Fruit fly (Drosophila melanogaster) whole organism, adult: ENCODE measurements around the gene CG6066.

ENCODE experiments used
- CG11617 ChIP-seq: fragments of 200-800 bp; sonication (Bioruptor generic); optimal IDR thresholded peaks from 2 replicates; lab custom pipeline; 2017; ENCODE audit warnings: mild to moderate bottlenecking, missing biosample characterization, missing genetic modification reagents, missing genetic modification characterization
- CG1620 ChIP-seq: fragments of 200-800 bp; sonication (Bioruptor generic); optimal IDR thresholded peaks from 2 replicates; lab custom pipeline; 2016; ENCODE audit warnings: missing biosample characterization, missing genetic modification characterization
- CG33017 ChIP-seq: fragments of 200-800 bp; sonication (Bioruptor generic); optimal IDR thresholded peaks from 2 replicates; lab custom pipeline; 2018; ENCODE audit warnings: missing biosample characterization, mild to moderate bottlenecking, missing genetic modification characterization, moderate library complexity
- Clk ChIP-seq: fragments of 200-800 bp; sonication (Bioruptor generic); optimal IDR thresholded peaks from 2 replicates; lab custom pipeline; 2017; ENCODE audit warnings: missing biosample characterization, missing genetic modification characterization
- Crg-1 ChIP-seq: fragments of 200-800 bp; sonication (Bioruptor generic); optimal IDR thresholded peaks from 2 replicates; lab custom pipeline; 2016; ENCODE audit warnings: missing biosample characterization, missing genetic modification characterization
- Hr96 ChIP-seq: fragments of 200-800 bp; sonication (Bioruptor generic); optimal IDR thresholded peaks from 2 replicates; lab custom pipeline; 2016; ENCODE audit warnings: missing biosample characterization, missing genetic modification characterization
- Mnt ChIP-seq: fragments of 200-800 bp; sonication (Bioruptor generic); optimal IDR thresholded peaks from 2 replicates; lab custom pipeline; 2016; ENCODE audit warnings: missing biosample characterization, mild to moderate bottlenecking, missing genetic modification characterization
- bab1 ChIP-seq: fragments of 200-800 bp; sonication (Bioruptor generic); optimal IDR thresholded peaks from 3 replicates; lab custom pipeline; 2019; ENCODE audit warnings: missing biosample characterization, mild to moderate bottlenecking, missing genetic modification characterization, moderate library complexity
- cnc ChIP-seq, 2 experiments: fragments of >200 bp; optimal IDR thresholded peaks; 2 replicates each; lab custom pipeline; 2017
- kay ChIP-seq: fragments of 200-800 bp; sonication (Bioruptor generic); peaks from one replicate; lab custom pipeline; 2016; ENCODE audit warnings: missing biosample characterization, missing genetic modification characterization, borderline replicate concordance
- ovo ChIP-seq: fragments of 200-800 bp; sonication (Bioruptor generic); optimal IDR thresholded peaks from 2 replicates; lab custom pipeline; 2016; ENCODE audit warnings: missing biosample characterization, missing genetic modification characterization
- pad ChIP-seq: fragments of 200-800 bp; sonication (Bioruptor generic); optimal IDR thresholded peaks from 3 replicates; lab custom pipeline; 2017; ENCODE audit warnings: missing biosample characterization, missing genetic modification characterization, mild to moderate bottlenecking, moderate library complexity, missing genetic modification reagents
- toe ChIP-seq: fragments of 200-800 bp; sonication (Bioruptor generic); optimal IDR thresholded peaks from 2 replicates; lab custom pipeline; 2016; ENCODE audit warnings: missing biosample characterization, missing genetic modification characterization

dm6 chr3R:27111784-27112602 lies 4.5 kb downstream of the CG6066 start, which contains the start of the genes gb and CG5815:
- TF ChIP-seq CG33017 (tag; lab: Kevin White, UChicago) (peak; percentile 85), toe (GFP tag; lab: Kevin White, UChicago) (peak; percentile 93), Mnt (GFP tag; lab: Kevin White, UChicago) (peak; percentile 90), kay (no peak), Clk (GFP tag; lab: Kevin White, UChicago) (peak; percentile 83), Crg-1 (GFP tag; lab: Kevin White, UChicago) (peak; percentile 83), ovo (GFP tag; lab: Kevin White, UChicago) (peak; percentile 81), pad (GFP tag; lab: Kevin White, UChicago) (peak; percentile 76), cnc (optimal IDR thresholded peaks at IDR 0.05; lab: Kevin White, UChicago) (no peak), bab1 (GFP tag; lab: Kevin White, UChicago) (peak; percentile 92), CG11617 (GFP tag; lab: Kevin White, UChicago) (peak; percentile 90), CG1620 (peak; percentile 91), Hr96 (peak; percentile 84)
